Fruit fly (Drosophila melanogaster): ENCODE results near the gene CG42853.

DNA sequence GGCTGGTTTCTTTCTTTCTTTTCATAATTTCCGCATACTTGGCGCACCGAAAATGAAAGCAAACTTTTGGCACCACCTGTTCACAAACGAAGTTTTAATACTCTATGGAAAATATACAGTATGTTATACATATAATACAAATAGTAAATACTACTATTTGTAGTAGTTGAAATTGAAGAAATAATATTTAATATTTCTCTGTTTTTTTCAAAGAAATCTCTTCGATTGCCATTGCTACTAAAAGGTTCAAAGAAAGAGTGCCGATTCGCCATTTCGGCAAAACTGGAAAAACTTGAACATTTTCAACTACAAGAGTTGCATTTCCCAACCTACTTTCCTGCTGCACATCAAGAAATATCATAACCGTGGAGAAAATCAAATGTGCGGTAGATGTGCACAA lies 25.0 kb upstream of the CG42853 start:
- TF ChIP-seq psq (optimal IDR thresholded peaks at IDR 0.05): no peak
- TF ChIP-seq Dll (optimal IDR thresholded peaks at IDR 0.05): no peak
- no peak for TF ChIP-seq EcR (GFP tag; optimal IDR thresholded peaks at IDR 0.05)
- no peak for TF ChIP-seq pan (optimal IDR thresholded peaks at IDR 0.05)
- no peak for TF ChIP-seq usp (GFP tag; optimal IDR thresholded peaks at IDR 0.05)

Data from whole organism.